Worm (Caenorhabditis elegans): ENCODE results near the gene egl-6.

egl-6 gene

DNA sequence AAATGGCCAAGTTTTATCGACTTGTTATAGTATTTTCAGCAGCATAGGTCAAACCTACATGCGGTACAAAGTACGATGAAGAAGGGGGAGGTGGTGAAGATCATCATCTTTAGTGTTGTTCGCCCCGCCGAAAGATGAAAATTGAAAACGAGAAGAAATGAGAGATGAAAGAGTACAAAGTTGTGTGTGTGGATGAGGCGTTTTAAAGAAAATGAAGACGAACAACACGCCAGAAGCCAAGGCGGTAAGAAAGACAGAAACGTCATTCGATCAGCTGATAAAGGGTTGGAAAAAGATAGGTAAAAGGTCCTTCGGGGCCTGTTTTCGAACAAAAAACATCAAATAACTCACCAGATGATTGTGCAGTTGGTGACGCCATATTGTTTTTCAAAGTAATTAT lies 13.0 kb downstream of the egl-6 start:
- TF ChIP-seq hmbx-1 (tag; optimal IDR thresholded peaks at IDR 0.05) (no peak), ceh-13 (GFP tag; optimal IDR thresholded peaks at IDR 0.05) (no peak), hnd-1 (tag; optimal IDR thresholded peaks at IDR 0.05) (no peak), B0310.2 (tag; optimal IDR thresholded peaks at IDR 0.05) (no peak), pes-1 (GFP tag; IDR thresholded peaks at IDR 0.05) (no peak), ceh-36 (tag; optimal IDR thresholded peaks at IDR 0.05) (no peak)

DNA sequence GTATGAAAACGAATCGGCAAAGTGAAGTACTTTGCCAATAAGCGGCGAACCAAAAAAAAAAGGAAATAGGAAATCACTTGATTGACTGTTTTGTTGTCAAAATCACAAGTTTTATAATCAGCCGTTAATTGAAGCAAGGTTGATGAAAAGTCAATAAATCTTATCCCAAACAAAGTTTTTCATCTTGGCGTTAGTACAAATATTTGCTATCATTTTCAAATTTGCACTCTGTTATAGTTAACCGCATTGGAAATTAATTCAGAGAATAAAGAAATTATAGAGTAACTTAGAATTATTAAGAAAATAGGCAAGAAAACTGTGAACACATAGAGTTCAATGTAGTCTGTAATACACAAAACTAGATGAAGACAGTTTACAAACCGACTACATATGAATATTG lies 13.6 kb downstream of the egl-6 start, which contains the start of gene acs-17:
Gene acs-17 (minus strand): TSS at position 23 of the 400 bp plus-strand sequence.
- TF ChIP-seq ets-7 (tag; optimal IDR thresholded peaks at IDR 0.05): no peak
- no peak for TF ChIP-seq aly-1 (tag; optimal IDR thresholded peaks at IDR 0.05)
- no peak for TF ChIP-seq tbx-11 (GFP tag; IDR thresholded peaks at IDR 0.05)
- TF ChIP-seq ceh-36 (tag; optimal IDR thresholded peaks at IDR 0.05): no peak
- no peak for TF ChIP-seq ceh-13 (GFP tag; optimal IDR thresholded peaks at IDR 0.05)
- no peak for TF ChIP-seq hmg-4 (GFP tag; optimal IDR thresholded peaks at IDR 0.05)
- no peak for TF ChIP-seq F13C5.2 (tag; optimal IDR thresholded peaks at IDR 0.05)

DNA sequence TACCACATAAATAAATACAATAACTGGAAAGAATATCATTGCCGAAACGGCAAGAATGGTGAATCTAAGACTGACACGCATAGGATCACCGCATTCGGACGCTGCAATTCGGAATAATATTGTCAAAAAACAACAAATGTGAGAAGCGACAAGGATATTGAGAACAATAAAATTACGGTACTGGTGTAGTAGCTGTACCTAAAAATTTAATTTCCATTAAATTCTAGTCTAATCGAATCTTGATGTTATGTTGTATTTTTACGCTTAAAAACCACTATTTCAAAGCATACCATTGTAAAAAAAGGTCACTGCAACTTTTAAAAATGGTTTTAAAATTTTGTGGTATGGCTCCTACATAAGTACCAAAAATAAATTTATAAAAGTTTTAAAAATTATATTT lies 17.8 kb downstream of the egl-6 start, which contains the start of gene mig-23:
Gene mig-23 (minus strand): TSS at position 101 of the 400 bp plus-strand sequence.
- TF ChIP-seq tbx-11 (GFP tag; IDR thresholded peaks at IDR 0.05) (no peak), aly-1 (tag; optimal IDR thresholded peaks at IDR 0.05) (no peak), ama-1 (optimal IDR thresholded peaks at IDR 0.05) (no peak), flt-1 (GFP tag; IDR thresholded peaks at IDR 0.05) (no peak), B0310.2 (tag; optimal IDR thresholded peaks at IDR 0.05) (no peak), ceh-36 (tag; optimal IDR thresholded peaks at IDR 0.05) (no peak), tra-4 (tag; optimal IDR thresholded peaks at IDR 0.05) (no peak)

DNA sequence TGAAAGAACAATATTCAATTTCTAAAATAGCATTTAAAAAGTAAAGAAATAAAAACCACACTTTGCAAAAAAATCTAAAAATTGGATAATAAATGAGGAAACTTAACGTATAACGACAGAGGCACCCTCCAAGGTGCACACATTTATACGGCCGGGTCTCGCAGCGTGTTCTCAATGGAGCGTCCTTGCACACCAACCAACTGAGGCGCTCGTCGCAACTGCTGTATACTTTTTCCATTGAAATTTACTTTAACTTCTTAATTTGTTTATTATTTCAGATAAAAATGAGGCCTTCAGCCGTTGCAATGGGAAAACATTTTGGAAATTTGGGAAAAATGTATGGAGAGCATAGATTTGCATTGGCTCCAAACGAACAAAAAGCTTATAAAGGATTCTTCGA lies 22.3 kb downstream of the egl-6 start, which contains the start of the genes R07E4.5 and R07E4.3:
Gene R07E4.5 (minus strand): TSS at position 1 of the 400 bp plus-strand sequence.
Gene R07E4.3 (plus strand): TSS at position 285 of the 400 bp plus-strand sequence.
- peak; percentile 69 for TF ChIP-seq F13C5.2 (tag; optimal IDR thresholded peaks at IDR 0.05)
- 0 out of 2 replicates have a peak, but pooled peaks have one; percentile 42 for TF ChIP-seq pes-1 (GFP tag; IDR thresholded peaks at IDR 0.05)
- no peak for TF ChIP-seq ets-7 (tag; optimal IDR thresholded peaks at IDR 0.05)
- no peak for TF ChIP-seq tbx-11 (GFP tag; IDR thresholded peaks at IDR 0.05)
- no peak for TF ChIP-seq scrt-1 (GFP tag; IDR thresholded peaks at IDR 0.05)
- TF ChIP-seq ama-1 (optimal IDR thresholded peaks at IDR 0.05): no peak
- no peak for TF ChIP-seq tbx-37 (GFP tag; conservative IDR thresholded peaks at IDR 0.05)
- TF ChIP-seq hmbx-1 (tag; optimal IDR thresholded peaks at IDR 0.05): no peak
- TF ChIP-seq sea-1 (GFP tag; conservative IDR thresholded peaks at IDR 0.05): no peak
- no peak for TF ChIP-seq aly-1 (tag; optimal IDR thresholded peaks at IDR 0.05)
- TF ChIP-seq hnd-1 (tag; optimal IDR thresholded peaks at IDR 0.05): no peak

DNA sequence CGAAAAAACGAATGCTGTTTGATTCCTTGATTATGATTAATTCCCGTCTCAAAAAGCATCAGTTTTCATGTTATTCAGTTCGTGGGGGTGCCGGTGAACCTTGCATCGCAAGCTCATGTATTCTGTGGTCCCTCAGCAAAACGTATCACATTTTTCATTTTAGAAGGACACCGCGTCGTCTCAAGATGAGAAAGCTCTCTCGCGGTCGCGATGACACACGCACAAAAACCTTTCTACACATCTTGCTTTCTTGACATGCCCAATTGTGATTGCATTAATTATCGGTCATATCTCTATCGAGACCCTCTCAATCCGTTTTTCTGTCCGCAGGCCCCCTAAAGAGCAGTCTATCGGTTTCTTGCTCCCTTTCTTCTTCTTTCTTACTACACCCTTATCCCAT lies 25.2 kb downstream of the egl-6 start:
- TF ChIP-seq pes-1 (GFP tag; IDR thresholded peaks at IDR 0.05): no peak
- no peak for TF ChIP-seq aly-1 (tag; optimal IDR thresholded peaks at IDR 0.05)
- no peak for TF ChIP-seq ceh-13 (GFP tag; optimal IDR thresholded peaks at IDR 0.05)
- TF ChIP-seq hnd-1 (tag; optimal IDR thresholded peaks at IDR 0.05): no peak
- TF ChIP-seq ceh-36 (tag; optimal IDR thresholded peaks at IDR 0.05): no peak
- TF ChIP-seq scrt-1 (GFP tag; IDR thresholded peaks at IDR 0.05): no peak
- TF ChIP-seq ama-1 (optimal IDR thresholded peaks at IDR 0.05): no peak
- no peak for TF ChIP-seq hmg-4 (GFP tag; optimal IDR thresholded peaks at IDR 0.05)
- TF ChIP-seq sea-1 (GFP tag; conservative IDR thresholded peaks at IDR 0.05): no peak
- TF ChIP-seq B0310.2 (tag; optimal IDR thresholded peaks at IDR 0.05): no peak
- no peak for TF ChIP-seq tra-4 (tag; optimal IDR thresholded peaks at IDR 0.05)
- no peak for TF ChIP-seq tbx-37 (GFP tag; conservative IDR thresholded peaks at IDR 0.05)
- no peak for TF ChIP-seq flt-1 (GFP tag; IDR thresholded peaks at IDR 0.05)
- no peak for TF ChIP-seq F13C5.2 (tag; optimal IDR thresholded peaks at IDR 0.05)
- TF ChIP-seq ets-7 (tag; optimal IDR thresholded peaks at IDR 0.05): no peak
- TF ChIP-seq tbx-11 (GFP tag; IDR thresholded peaks at IDR 0.05): no peak
- no peak for TF ChIP-seq hmbx-1 (tag; optimal IDR thresholded peaks at IDR 0.05)

DNA sequence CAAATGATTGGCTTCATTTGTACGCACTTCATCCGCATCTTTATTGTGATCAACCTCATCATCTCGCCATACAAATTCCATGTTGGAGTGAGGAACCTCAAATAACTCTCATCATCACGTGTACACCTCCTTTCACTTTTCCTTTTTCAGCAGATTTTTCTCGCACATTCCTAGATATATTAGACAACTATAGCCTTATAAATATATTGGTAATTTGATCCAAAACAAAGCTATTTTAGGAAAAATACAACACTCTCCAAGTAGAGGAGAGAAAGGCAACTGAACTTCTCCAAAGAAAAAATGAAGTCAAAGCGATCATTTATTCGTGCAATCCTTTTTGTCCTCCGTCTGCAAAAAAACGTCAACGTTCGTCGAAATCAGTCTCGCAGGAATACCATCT lies 27.9 kb downstream of the egl-6 start, which contains the start of gene R07E4.1:
Gene R07E4.1 (plus strand): TSS at position 301 of the 400 bp plus-strand sequence.
- no peak for TF ChIP-seq hmbx-1 (tag; optimal IDR thresholded peaks at IDR 0.05)
- no peak for TF ChIP-seq B0310.2 (tag; optimal IDR thresholded peaks at IDR 0.05)
- no peak for TF ChIP-seq aly-1 (tag; optimal IDR thresholded peaks at IDR 0.05)
- TF ChIP-seq hmg-4 (GFP tag; optimal IDR thresholded peaks at IDR 0.05): no peak
- TF ChIP-seq ets-7 (tag; optimal IDR thresholded peaks at IDR 0.05): no peak
- no peak for TF ChIP-seq tbx-37 (GFP tag; conservative IDR thresholded peaks at IDR 0.05)
- TF ChIP-seq scrt-1 (GFP tag; IDR thresholded peaks at IDR 0.05): no peak
- no peak for TF ChIP-seq ceh-36 (tag; optimal IDR thresholded peaks at IDR 0.05)
- no peak for TF ChIP-seq flt-1 (GFP tag; IDR thresholded peaks at IDR 0.05)
- no peak for TF ChIP-seq sea-1 (GFP tag; conservative IDR thresholded peaks at IDR 0.05)
- no peak for TF ChIP-seq tbx-11 (GFP tag; IDR thresholded peaks at IDR 0.05)
- TF ChIP-seq ama-1 (optimal IDR thresholded peaks at IDR 0.05): no peak
- TF ChIP-seq hnd-1 (tag; optimal IDR thresholded peaks at IDR 0.05): no peak
- no peak for TF ChIP-seq pes-1 (GFP tag; IDR thresholded peaks at IDR 0.05)

DNA sequence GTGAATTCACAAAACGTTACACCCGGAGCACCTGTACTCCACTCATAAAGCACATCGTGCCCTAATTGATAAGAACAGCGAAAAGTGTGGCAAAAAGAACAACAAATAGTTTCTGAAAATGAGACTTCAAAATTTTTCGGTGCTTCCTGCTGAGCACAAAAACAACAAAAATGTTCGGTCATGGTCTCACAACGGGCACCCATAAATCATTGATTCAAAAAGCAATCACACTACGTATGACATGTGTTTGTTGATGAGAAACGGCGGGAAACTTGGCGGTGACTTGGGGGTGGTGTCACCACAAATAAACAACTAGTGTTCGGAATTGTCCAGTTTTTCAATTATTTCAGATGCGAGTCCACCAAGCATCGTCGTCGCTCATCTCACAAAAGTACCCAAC lies 29.9 kb downstream of the egl-6 start:
- TF ChIP-seq ets-7 (tag; optimal IDR thresholded peaks at IDR 0.05) (no peak), B0310.2 (tag; optimal IDR thresholded peaks at IDR 0.05) (no peak), scrt-1 (GFP tag; IDR thresholded peaks at IDR 0.05) (no peak), hnd-1 (tag; optimal IDR thresholded peaks at IDR 0.05) (no peak), hmbx-1 (tag; optimal IDR thresholded peaks at IDR 0.05) (no peak), ceh-13 (GFP tag; optimal IDR thresholded peaks at IDR 0.05) (no peak), pes-1 (GFP tag; IDR thresholded peaks at IDR 0.05) (no peak), sea-1 (GFP tag; conservative IDR thresholded peaks at IDR 0.05) (no peak), ceh-36 (tag; optimal IDR thresholded peaks at IDR 0.05) (no peak), F13C5.2 (tag; optimal IDR thresholded peaks at IDR 0.05) (no peak), tra-4 (tag; optimal IDR thresholded peaks at IDR 0.05) (no peak), hmg-4 (GFP tag; optimal IDR thresholded peaks at IDR 0.05) (no peak), aly-1 (tag; optimal IDR thresholded peaks at IDR 0.05) (no peak), tbx-11 (GFP tag; IDR thresholded peaks at IDR 0.05) (no peak), tbx-37 (GFP tag; conservative IDR thresholded peaks at IDR 0.05) (no peak), flt-1 (GFP tag; IDR thresholded peaks at IDR 0.05) (no peak), ama-1 (optimal IDR thresholded peaks at IDR 0.05) (no peak)
